Worm (Caenorhabditis elegans) whole organism, late embryonic: ENCODE results near the gene tbx-38.

ENCODE experiments used
- ama-1 ChIP-seq: fragments of 150-350 bp; optimal IDR thresholded peaks from 2 replicates; lab custom pipeline; 2014
- ceh-22 ChIP-seq: sonication (generic microtip); optimal IDR thresholded peaks from 2 replicates; lab custom pipeline; 2017; ENCODE audit warnings: missing biosample characterization, missing genetic modification characterization
- dmd-4 ChIP-seq: sonication (generic microtip); optimal IDR thresholded peaks from 2 replicates; lab custom pipeline; 2016; ENCODE audit warnings: borderline replicate concordance, missing genetic modification characterization, missing compliant biosample characterization
- fax-1 ChIP-seq: sonication (generic microtip); optimal IDR thresholded peaks from 2 replicates; lab custom pipeline; 2016; ENCODE audit warnings: missing genotype, missing genetic modification characterization, missing compliant biosample characterization
- fkh-10 ChIP-seq: fragments of 150-350 bp; optimal IDR thresholded peaks from 2 replicates; lab custom pipeline; 2014; ENCODE audit warnings: missing biosample characterization, missing genetic modification reagents, missing genetic modification characterization
- pha-2 ChIP-seq: sonication (generic microtip); optimal IDR thresholded peaks from 2 replicates; lab custom pipeline; 2017; ENCODE audit warnings: mild to moderate bottlenecking, missing genetic modification characterization, missing compliant biosample characterization
- pqm-1 ChIP-seq: sonication (generic microtip); optimal IDR thresholded peaks from 2 replicates; lab custom pipeline; 2016; ENCODE audit warnings: missing genetic modification characterization, missing compliant biosample characterization
- tbx-2 ChIP-seq: sonication (generic microtip); optimal IDR thresholded peaks from 2 replicates; lab custom pipeline; 2016; ENCODE audit warnings: missing genetic modification characterization, missing compliant biosample characterization
- unc-42 ChIP-seq: sonication (generic microtip); optimal IDR thresholded peaks from 2 replicates; lab custom pipeline; 2016; ENCODE audit warnings: missing genotype, missing genetic modification characterization, missing compliant biosample characterization
- unc-86 ChIP-seq: sonication (generic microtip); optimal IDR thresholded peaks from 2 replicates; lab custom pipeline; 2016; ENCODE audit warnings: missing genetic modification characterization, missing compliant biosample characterization

DNA sequence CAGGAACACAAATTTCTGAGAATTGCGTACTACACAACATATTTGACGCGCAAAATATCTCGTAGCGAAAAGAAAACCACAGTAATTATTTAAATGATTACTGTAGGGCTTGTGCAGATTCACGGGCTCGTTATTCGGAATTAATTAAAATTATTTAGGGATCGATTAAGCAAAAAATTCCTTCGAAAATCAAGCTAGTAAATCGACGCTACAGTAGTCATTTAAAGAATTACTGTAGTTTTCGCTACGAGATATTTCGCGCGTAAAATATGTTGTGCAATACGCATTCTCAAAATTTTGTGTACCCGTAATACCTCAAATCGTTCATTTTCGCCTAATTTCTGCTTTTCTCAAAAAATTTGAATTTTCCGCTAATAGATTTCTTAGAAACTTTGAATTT, 35.0 kb downstream of the tbx-38 start:
- TF ChIP-seq unc-86 (tag; lab: Kevin White, UChicago) (no peak), fkh-10 (GFP tag; lab: Kevin White, UChicago) (no peak), ama-1 (lab: Kevin White, UChicago) (no peak), pha-2 (tag; lab: Kevin White, UChicago) (no peak), ceh-22 (tag; lab: Kevin White, UChicago) (no peak), unc-42 (tag; lab: Kevin White, UChicago) (no peak), fax-1 (tag; lab: Kevin White, UChicago) (no peak), pqm-1 (tag; lab: Kevin White, UChicago) (no peak), dmd-4 (tag; lab: Kevin White, UChicago) (no peak), tbx-2 (tag; lab: Kevin White, UChicago) (no peak)
